Worm (Caenorhabditis elegans) whole organism, mixed stage, embryonic: ENCODE measurements around the gene fpn-1.2.

Source experiments
- blmp-1 ChIP-seq: fragments of 150-350 bp; optimal IDR thresholded peaks from 2 replicates; lab custom pipeline; 2014; ENCODE audit warnings: missing biosample characterization, missing genetic modification characterization
- ceh-39 ChIP-seq: fragments of 150-350 bp; optimal IDR thresholded peaks from 2 replicates; lab custom pipeline; 2014; ENCODE audit warnings: missing biosample characterization, missing genetic modification characterization
- ces-1 ChIP-seq: fragments of 150-350 bp; optimal IDR thresholded peaks from 2 replicates; lab custom pipeline; 2014; ENCODE audit warnings: missing biosample characterization, missing genetic modification reagents, missing genetic modification characterization
- elt-1 ChIP-seq: sonication (generic microtip); optimal IDR thresholded peaks from 2 replicates; lab custom pipeline; 2017; ENCODE audit warnings: missing genetic modification characterization, mild to moderate bottlenecking, missing compliant biosample characterization, antibody characterized with exemption, moderate library complexity, borderline replicate concordance; ENCODE audit not compliant: insufficient read depth
- hlh-1 ChIP-seq: fragments of 150-350 bp; optimal IDR thresholded peaks from 2 replicates; lab custom pipeline; 2014; ENCODE audit warnings: missing biosample characterization, missing genetic modification reagents, missing genetic modification characterization
- lin-32 ChIP-seq: fragments of 200-800 bp; sonication (Bioruptor generic); optimal IDR thresholded peaks from 2 replicates; lab custom pipeline; 2018; ENCODE audit warnings: mild to moderate bottlenecking, missing genetic modification characterization, missing compliant biosample characterization
- nhr-12 ChIP-seq: fragments of 150-350 bp; optimal IDR thresholded peaks from 2 replicates; lab custom pipeline; 2014; ENCODE audit warnings: missing biosample characterization, missing genetic modification characterization
- nhr-2 ChIP-seq: fragments of 150-350 bp; optimal IDR thresholded peaks from 2 replicates; lab custom pipeline; 2014; ENCODE audit warnings: missing biosample characterization, missing genetic modification characterization
- nhr-28 ChIP-seq: fragments of 150-350 bp; optimal IDR thresholded peaks from 2 replicates; lab custom pipeline; 2014; ENCODE audit warnings: missing biosample characterization, missing genetic modification characterization
- snpc-4 ChIP-seq: fragments of 150-350 bp; optimal IDR thresholded peaks from 2 replicates; lab custom pipeline; 2014; ENCODE audit warnings: missing biosample characterization, missing genetic modification characterization
- sptf-1 ChIP-seq: sonication (generic microtip); optimal IDR thresholded peaks from 2 replicates; lab custom pipeline; 2017; ENCODE audit warnings: mild to moderate bottlenecking, missing genetic modification characterization, moderate library complexity, missing compliant biosample characterization
- unc-62 ChIP-seq: fragments of 150-350 bp; optimal IDR thresholded peaks from 2 replicates; lab custom pipeline; 2014; ENCODE audit warnings: missing biosample characterization, missing genetic modification reagents, missing genetic modification characterization
- ztf-11 ChIP-seq: fragments of 150-350 bp; optimal IDR thresholded peaks from 2 replicates; lab custom pipeline; 2014; ENCODE audit warnings: missing biosample characterization, missing genetic modification characterization

- TF ChIP-seq ztf-11 (tag; lab: Kevin White, UChicago) (no peak), snpc-4 (tag; lab: Kevin White, UChicago) (no peak), blmp-1 (tag; lab: Kevin White, UChicago) (no peak), ces-1 (GFP tag; lab: Kevin White, UChicago) (no peak), lin-32 (GFP tag; lab: Kevin White, UChicago) (no peak), ceh-39 (tag; lab: Kevin White, UChicago) (no peak), sptf-1 (peak; percentile 44), elt-1 (tag; lab: Kevin White, UChicago) (no peak), unc-62 (GFP tag; lab: Kevin White, UChicago) (no peak), nhr-12 (tag; lab: Kevin White, UChicago) (no peak), hlh-1 (tag; lab: Kevin White, UChicago) (no peak), nhr-28 (tag; lab: Kevin White, UChicago) (no peak), nhr-2 (tag; lab: Kevin White, UChicago) (no peak)
These were observed 41.2 kb downstream of the fpn-1.2 start for ce11 chrV:1423338-1423737.
